Fruit fly (Drosophila melanogaster) whole organism, embryonic: ENCODE results near the gene ppk.

ENCODE experiments used
- Asciz ChIP-seq: fragments of 200-800 bp; sonication (Bioruptor generic); optimal IDR thresholded peaks from 2 replicates; lab custom pipeline; 2017; ENCODE audit warnings: missing biosample characterization, mild to moderate bottlenecking, missing genetic modification characterization, missing genetic modification reagents
- CG10565 ChIP-seq: fragments of 200-800 bp; sonication (Bioruptor generic); optimal IDR thresholded peaks from 3 replicates; lab custom pipeline; 2016; ENCODE audit warnings: missing biosample characterization, mild to moderate bottlenecking, missing genetic modification characterization
- CG11398 ChIP-seq: fragments of 200-800 bp; sonication (Bioruptor generic); optimal IDR thresholded peaks from 2 replicates; lab custom pipeline; 2016; ENCODE audit warnings: missing biosample characterization, missing genetic modification characterization
- CG11456 ChIP-seq: fragments of 200-800 bp; sonication (Bioruptor generic); IDR thresholded peaks from 3 replicates; pipeline ENCODE4 v1.3.6; 2022; ENCODE audit warnings: missing biosample characterization, missing genetic modification characterization
- CG11504 ChIP-seq: fragments of 200-800 bp; sonication (Bioruptor generic); optimal IDR thresholded peaks from 3 replicates; lab custom pipeline; 2019; ENCODE audit warnings: missing biosample characterization, mild to moderate bottlenecking, missing genetic modification characterization, moderate library complexity
- CG12659 ChIP-seq: fragments of 200-800 bp; sonication (Bioruptor generic); optimal IDR thresholded peaks from 3 replicates; lab custom pipeline; 2017; ENCODE audit warnings: mild to moderate bottlenecking, missing biosample characterization, missing genetic modification reagents, missing genetic modification characterization
- CG13424 ChIP-seq: fragments of 200-800 bp; sonication (Bioruptor generic); optimal IDR thresholded peaks from 2 replicates; lab custom pipeline; 2019; ENCODE audit warnings: missing biosample characterization, mild to moderate bottlenecking, missing genetic modification characterization, moderate library complexity
- CG14710 ChIP-seq: fragments of 200-800 bp; sonication (Bioruptor generic); optimal IDR thresholded peaks from 3 replicates; lab custom pipeline; 2019; ENCODE audit warnings: missing biosample characterization, mild to moderate bottlenecking, missing genetic modification characterization, moderate library complexity
- CG14860 ChIP-seq: fragments of 200-800 bp; sonication (Bioruptor generic); IDR thresholded peaks from 3 replicates; pipeline ENCODE4 v1.3.6; 2022; ENCODE audit warnings: missing biosample characterization, missing genetic modification characterization; ENCODE audit not compliant: partially characterized antibody
- CG15514 ChIP-seq: fragments of 200-800 bp; sonication (Bioruptor generic); optimal IDR thresholded peaks from 3 replicates; lab custom pipeline; 2017; ENCODE audit warnings: missing biosample characterization, missing genetic modification characterization, mild to moderate bottlenecking, moderate library complexity, missing genetic modification reagents
- CG17829 ChIP-seq: fragments of 200-800 bp; optimal IDR thresholded peaks from 2 replicates; lab custom pipeline; 2019; ENCODE audit warnings: missing biosample characterization, mild to moderate bottlenecking, missing genetic modification characterization, moderate library complexity
- CG2116 ChIP-seq: fragments of 200-800 bp; sonication (Bioruptor generic); optimal IDR thresholded peaks from 3 replicates; lab custom pipeline; 2018; ENCODE audit warnings: missing biosample characterization, mild to moderate bottlenecking, missing genetic modification characterization
- CG2199 ChIP-seq: fragments of 200-800 bp; sonication (Bioruptor generic); IDR thresholded peaks from 3 replicates; pipeline ENCODE4 v1.3.6; 2022; ENCODE audit warnings: missing biosample characterization, missing genetic modification characterization
- CG34224 ChIP-seq: fragments of 200-800 bp; sonication (Bioruptor generic); IDR thresholded peaks from 3 replicates; pipeline ENCODE4 v1.3.6; 2022; ENCODE audit warnings: missing biosample characterization, missing genetic modification characterization; ENCODE audit not compliant: partially characterized antibody
- CG34422 ChIP-seq: fragments of 200-800 bp; sonication (Bioruptor generic); IDR thresholded peaks from 3 replicates; pipeline ENCODE4 v1.3.6; 2022; ENCODE audit warnings: missing biosample characterization, missing genetic modification characterization
- CG7357 ChIP-seq: fragments of 200-800 bp; sonication (Bioruptor generic); IDR thresholded peaks from 3 replicates; pipeline ENCODE4 v1.3.6; 2022; ENCODE audit warnings: missing biosample characterization, missing genetic modification characterization
- Dll ChIP-seq: fragments of 200-800 bp; sonication (Bioruptor generic); IDR thresholded peaks from 4 replicates; pipeline ENCODE4 v1.3.6; 2022; ENCODE audit warnings: missing biosample characterization, missing genetic modification characterization; ENCODE audit not compliant: partially characterized antibody
- Dref ChIP-seq: fragments of 200-800 bp; sonication (Bioruptor generic); IDR thresholded peaks from 2 replicates; pipeline ENCODE4 v1.3.6; 2022; ENCODE audit warnings: missing biosample characterization, missing genetic modification characterization
- HmgZ ChIP-seq: fragments of 200-800 bp; sonication (Bioruptor generic); optimal IDR thresholded peaks from 2 replicates; lab custom pipeline; 2018; ENCODE audit warnings: missing biosample characterization, mild to moderate bottlenecking, missing genetic modification characterization
- Hr51 ChIP-seq, 2 experiments: fragments of 200-800 bp; sonication (Bioruptor generic); optimal IDR thresholded peaks; 2 replicates in 1 of 2; 3 replicates in 1 of 2; lab custom pipeline; 2016 to 2018; ENCODE audit warnings: missing biosample characterization in 2 of 2, missing genetic modification characterization in 2 of 2, mild to moderate bottlenecking in 1 of 2, moderate library complexity in 1 of 2
- MTF-1 ChIP-seq: fragments of 200-800 bp; sonication (Bioruptor generic); optimal IDR thresholded peaks from 2 replicates; lab custom pipeline; 2018; ENCODE audit warnings: missing biosample characterization, mild to moderate bottlenecking, missing genetic modification characterization, borderline replicate concordance
- Mrtf ChIP-seq: fragments of 200-800 bp; sonication (Bioruptor generic); IDR thresholded peaks from 3 replicates; pipeline ENCODE4 v1.3.6; 2022; ENCODE audit warnings: missing biosample characterization, missing genetic modification characterization
- NC2α ChIP-seq: fragments of 200-800 bp; sonication (Bioruptor generic); optimal IDR thresholded peaks from 2 replicates; lab custom pipeline; 2016; ENCODE audit warnings: missing biosample characterization, missing genetic modification characterization
- NC2β ChIP-seq: fragments of 200-800 bp; sonication (Bioruptor generic); optimal IDR thresholded peaks from 2 replicates; lab custom pipeline; 2016; ENCODE audit warnings: missing biosample characterization, missing genetic modification characterization
- Pdp1 ChIP-seq, 2 experiments: fragments of 200-800 bp; sonication (Bioruptor generic); optimal IDR thresholded peaks; 3 replicates each; lab custom pipeline; 2016; ENCODE audit warnings: missing biosample characterization in 2 of 2, missing genetic modification characterization in 2 of 2, mild to moderate bottlenecking in 1 of 2, moderate library complexity in 1 of 2
- Side ChIP-seq: fragments of 200-800 bp; sonication (Bioruptor generic); optimal IDR thresholded peaks from 2 replicates; lab custom pipeline; 2016; ENCODE audit warnings: missing biosample characterization, missing genetic modification characterization
- Sin3A ChIP-seq: fragments of >200 bp; optimal IDR thresholded peaks from 2 replicates; lab custom pipeline; 2018
- Ssrp ChIP-seq: fragments of 200-800 bp; sonication (Bioruptor generic); optimal IDR thresholded peaks from 2 replicates; lab custom pipeline; 2018; ENCODE audit warnings: missing biosample characterization, mild to moderate bottlenecking, missing genetic modification characterization, moderate library complexity
- bbx ChIP-seq: fragments of 200-800 bp; sonication (Bioruptor generic); IDR thresholded peaks from 2 replicates; pipeline ENCODE4 v1.3.6; 2022; ENCODE audit warnings: missing biosample characterization, missing genetic modification characterization; ENCODE audit not compliant: partially characterized antibody
- cato ChIP-seq: fragments of 200-800 bp; sonication (Bioruptor generic); optimal IDR thresholded peaks from 2 replicates; lab custom pipeline; 2016; ENCODE audit warnings: missing biosample characterization, missing genetic modification characterization, borderline replicate concordance
- chif ChIP-seq, 2 experiments: fragments of 200-800 bp; sonication (Bioruptor generic); optimal IDR thresholded peaks; 3 replicates each; lab custom pipeline; 2016; ENCODE audit warnings: missing biosample characterization in 2 of 2, missing genetic modification characterization in 2 of 2
- crp ChIP-seq, 2 experiments: fragments of 200-800 bp; sonication (Bioruptor generic); optimal IDR thresholded peaks; 2 replicates in 1 of 2; 3 replicates in 1 of 2; lab custom pipeline; 2017; ENCODE audit warnings: missing biosample characterization in 2 of 2, missing genetic modification characterization in 2 of 2, mild to moderate bottlenecking in 1 of 2, moderate library complexity in 1 of 2
- dimm ChIP-seq: fragments of 200-800 bp; sonication (Bioruptor generic); IDR thresholded peaks from 2 replicates; pipeline ENCODE4 v1.3.6; 2022; ENCODE audit warnings: missing biosample characterization, missing genetic modification characterization
- gfzf ChIP-seq: fragments of 200-800 bp; sonication (Bioruptor generic); optimal IDR thresholded peaks from 2 replicates; lab custom pipeline; 2016; ENCODE audit warnings: missing biosample characterization, mild to moderate bottlenecking, missing genetic modification characterization, moderate library complexity
- grn ChIP-seq: fragments of 200-800 bp; sonication (Bioruptor generic); optimal IDR thresholded peaks from 3 replicates; lab custom pipeline; 2017; ENCODE audit warnings: missing biosample characterization, missing genetic modification characterization
- hkb ChIP-seq, 2 experiments: fragments of 200-800 bp in 1 of 2; fragments of >200 bp in 1 of 2; sonication (Bioruptor generic) in 1 of 2; IDR thresholded peaks in 1 of 2; optimal IDR thresholded peaks in 1 of 2; 2 replicates each; pipeline versions ENCODE4 v1.3.6 to Lab custom; 2017 to 2022; ENCODE audit warnings: missing biosample characterization in 1 of 2, missing genetic modification characterization in 1 of 2
- kah ChIP-seq: fragments of 200-800 bp; sonication (Bioruptor generic); optimal IDR thresholded peaks from 2 replicates; lab custom pipeline; 2018; ENCODE audit warnings: missing biosample characterization, mild to moderate bottlenecking, missing genetic modification characterization
- knrl ChIP-seq: fragments of 200-800 bp; sonication (Bioruptor generic); IDR thresholded peaks from 3 replicates; pipeline ENCODE4 v1.3.6; 2022; ENCODE audit warnings: missing biosample characterization, missing genetic modification characterization; ENCODE audit not compliant: partially characterized antibody
- mld ChIP-seq: fragments of 200-800 bp; sonication (Bioruptor generic); IDR thresholded peaks from 3 replicates; pipeline ENCODE4 v1.3.6; 2022; ENCODE audit warnings: missing biosample characterization, missing genetic modification characterization; ENCODE audit not compliant: partially characterized antibody
- nerfin-2 ChIP-seq: fragments of 200-800 bp; sonication (Bioruptor generic); IDR thresholded peaks from 2 replicates; pipeline ENCODE4 v1.3.6; 2022; ENCODE audit warnings: missing biosample characterization, missing genetic modification characterization; ENCODE audit not compliant: partially characterized antibody
- pzg ChIP-seq: fragments of 200-800 bp; sonication (Bioruptor generic); optimal IDR thresholded peaks from 3 replicates; lab custom pipeline; 2018; ENCODE audit warnings: missing biosample characterization, mild to moderate bottlenecking, missing genetic modification characterization, moderate library complexity
- sisA ChIP-seq: fragments of 200-800 bp; sonication (Bioruptor generic); IDR thresholded peaks from 2 replicates; pipeline ENCODE4 v1.3.6; 2022; ENCODE audit warnings: missing biosample characterization, missing genetic modification characterization
- sna ChIP-seq: fragments of 200-800 bp; sonication (Bioruptor generic); IDR thresholded peaks from 2 replicates; pipeline ENCODE4 v1.3.6; 2022; ENCODE audit warnings: missing biosample characterization, missing genetic modification characterization; ENCODE audit not compliant: partially characterized antibody
- stwl ChIP-seq: fragments of 200-800 bp; sonication (Bioruptor generic); optimal IDR thresholded peaks from 3 replicates; lab custom pipeline; 2018; ENCODE audit warnings: missing biosample characterization, mild to moderate bottlenecking, missing genetic modification characterization, moderate library complexity
- tap ChIP-seq: fragments of 200-800 bp; optimal IDR thresholded peaks from 3 replicates; lab custom pipeline; 2019; ENCODE audit warnings: missing biosample characterization, mild to moderate bottlenecking, missing genetic modification characterization, moderate library complexity
- trem ChIP-seq: fragments of 200-800 bp; optimal IDR thresholded peaks from 3 replicates; lab custom pipeline; 2019; ENCODE audit warnings: missing biosample characterization, mild to moderate bottlenecking, missing genetic modification characterization, moderate library complexity
- unc-4 ChIP-seq: fragments of 200-800 bp; sonication (Bioruptor generic); IDR thresholded peaks from 2 replicates; pipeline ENCODE4 v1.3.6; 2022; ENCODE audit warnings: missing biosample characterization, missing genetic modification characterization; ENCODE audit not compliant: partially characterized antibody
- vvl ChIP-seq: fragments of 200-800 bp; sonication (Bioruptor generic); IDR thresholded peaks from 2 replicates; pipeline ENCODE4 v1.3.6; 2022; ENCODE audit warnings: missing biosample characterization, missing genetic modification characterization

The ppk gene

DNA sequence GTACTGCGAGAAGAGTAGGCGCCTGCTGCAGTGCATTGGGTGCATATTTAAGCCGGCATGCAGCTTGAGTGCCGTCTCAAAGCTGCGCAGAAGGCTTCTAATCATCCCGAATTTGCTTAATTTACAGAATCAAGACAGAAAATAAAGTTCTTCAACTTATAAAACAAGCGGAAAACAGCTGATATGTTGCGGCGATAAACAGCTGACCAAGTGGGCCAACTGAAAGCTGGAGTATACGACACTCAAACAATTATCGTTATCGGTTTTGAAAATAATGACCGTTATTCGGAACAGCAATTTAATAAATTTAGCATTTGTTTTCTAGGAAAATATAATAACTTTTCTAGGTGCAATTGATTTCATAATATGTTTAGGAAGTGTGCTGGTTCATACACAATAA, 32.4 kb downstream of the ppk start, which contains the start of gene mTTF (continued):
- TF ChIP-seq CG14860 (GFP tag; lab: Robert Waterston, UW) (peak; percentile 36; the same call in 1 of the 3 replicates), tap (tag; lab: Kevin White, UChicago) (no peak), trem (tag; lab: Kevin White, UChicago) (peak; percentile 50), NC2α (GFP tag; lab: Kevin White, UChicago) (no peak), Mrtf (GFP tag; lab: Robert Waterston, UW) (no peak), mld (GFP tag; lab: Robert Waterston, UW) (no peak), gfzf (GFP tag; lab: Kevin White, UChicago) (peak; percentile 34), CG15514 (GFP tag; lab: Kevin White, UChicago) (peak; percentile 53), CG10565 (GFP tag; lab: Kevin White, UChicago) (no peak), sna (GFP tag; lab: Robert Waterston, UW) (peak; percentile 73), Side (GFP tag; lab: Kevin White, UChicago) (no peak), Sin3A (peak; percentile 33), MTF-1 (GFP tag; lab: Kevin White, UChicago) (no peak), Ssrp (tag; lab: Kevin White, UChicago) (no peak), vvl (peak; percentile 46), bbx (GFP tag; lab: Robert Waterston, UW) (no peak), CG7357 (no peak), sisA (GFP tag; lab: Robert Waterston, UW) (no peak), CG2199 (GFP tag; lab: Robert Waterston, UW) (peak; percentile 49; the same call in 1 of the 3 replicates), chif (GFP tag; optimal IDR thresholded peaks at IDR 0.05; lab: Kevin White, UChicago) (no peak), hkb (optimal IDR thresholded peaks at IDR 0.05; lab: Kevin White, UChicago) (peak; percentile 14), hkb (GFP tag; IDR thresholded peaks at IDR 0.05; lab: Robert Waterston, UW) (no peak), HmgZ (tag; lab: Kevin White, UChicago) (peak; percentile 59), stwl (tag; lab: Kevin White, UChicago) (peak; percentile 64), Hr51 (GFP tag; optimal IDR thresholded peaks at IDR 0.05; lab: Kevin White, UChicago) (no peak), CG13424 (peak; percentile 10), nerfin-2 (GFP tag; lab: Robert Waterston, UW) (0 out of 2 replicates have a peak, but pooled peaks have one; percentile 10), unc-4 (peak; percentile 43; the same call in 1 of the 2 replicates), CG34224 (peak; percentile 45; the same call in 1 of the 3 replicates), CG11456 (GFP tag; lab: Robert Waterston, UW) (no peak), CG34422 (GFP tag; lab: Robert Waterston, UW) (0 out of 3 replicates have a peak, but pooled peaks have one; percentile 42), Asciz (GFP tag; lab: Kevin White, UChicago) (no peak), Dref (peak; percentile 97), kah (no peak), CG14710 (tag; lab: Kevin White, UChicago) (peak; percentile 40), CG17829 (peak; percentile 16), CG12659 (GFP tag; lab: Kevin White, UChicago) (peak; percentile 1), crp (GFP tag; optimal IDR thresholded peaks at IDR 0.05; lab: Kevin White, UChicago) (peak; percentile 100), cato (GFP tag; lab: Kevin White, UChicago) (no peak), CG2116 (GFP tag; lab: Kevin White, UChicago) (peak; percentile 52), CG11504 (tag; lab: Kevin White, UChicago) (peak; percentile 87), CG11398 (GFP tag; lab: Kevin White, UChicago) (no peak), dimm (GFP tag; lab: Robert Waterston, UW) (no peak), Dll (GFP tag; lab: Robert Waterston, UW) (peak; percentile 60; the same call in 3 of the 4 replicates), pzg (GFP tag; lab: Kevin White, UChicago) (peak; percentile 82), knrl (GFP tag; lab: Robert Waterston, UW) (no peak), NC2β (GFP tag; lab: Kevin White, UChicago) (no peak), Pdp1 (GFP tag; optimal IDR thresholded peaks at IDR 0.05; lab: Kevin White, UChicago) (peak in 1 of 2 experiments; percentile 94), grn (GFP tag; lab: Kevin White, UChicago) (no peak)
